Worm (Caenorhabditis elegans) whole organism, mixed stage, embryonic: ENCODE measurements around the gene E02C12.8.

Experiments
- bed-3 ChIP-seq: fragments of 200-800 bp; sonication (Bioruptor generic); optimal IDR thresholded peaks from 3 replicates; lab custom pipeline; 2018; ENCODE audit warnings: mild to moderate bottlenecking, missing genetic modification characterization, moderate library complexity, missing compliant biosample characterization
- blmp-1 ChIP-seq: fragments of 150-350 bp; optimal IDR thresholded peaks from 2 replicates; lab custom pipeline; 2014; ENCODE audit warnings: missing biosample characterization, missing genetic modification characterization
- ceh-39 ChIP-seq: fragments of 150-350 bp; optimal IDR thresholded peaks from 2 replicates; lab custom pipeline; 2014; ENCODE audit warnings: missing biosample characterization, missing genetic modification characterization
- ceh-43 ChIP-seq: fragments of 200-800 bp; sonication (Bioruptor generic); optimal IDR thresholded peaks from 2 replicates; lab custom pipeline; 2018; ENCODE audit warnings: mild to moderate bottlenecking, missing genetic modification characterization, moderate library complexity, missing compliant biosample characterization
- ceh-83 ChIP-seq: fragments of 200-800 bp; sonication (Bioruptor generic); optimal IDR thresholded peaks from 2 replicates; lab custom pipeline; 2018; ENCODE audit warnings: mild to moderate bottlenecking, missing genetic modification characterization, missing compliant biosample characterization
- ces-1 ChIP-seq: fragments of 150-350 bp; optimal IDR thresholded peaks from 2 replicates; lab custom pipeline; 2014; ENCODE audit warnings: missing biosample characterization, missing genetic modification reagents, missing genetic modification characterization
- cnd-1 ChIP-seq: fragments of 200-800 bp; sonication (Bioruptor generic); optimal IDR thresholded peaks from 2 replicates; lab custom pipeline; 2018; ENCODE audit warnings: mild to moderate bottlenecking, missing genetic modification characterization, missing compliant biosample characterization
- drap-1 ChIP-seq: fragments of 200-800 bp; sonication (Bioruptor generic); optimal IDR thresholded peaks from 3 replicates; lab custom pipeline; 2018; ENCODE audit warnings: mild to moderate bottlenecking, missing genetic modification characterization, missing compliant biosample characterization
- elt-1 ChIP-seq: sonication (generic microtip); optimal IDR thresholded peaks from 2 replicates; lab custom pipeline; 2017; ENCODE audit warnings: missing genetic modification characterization, mild to moderate bottlenecking, missing compliant biosample characterization, antibody characterized with exemption, moderate library complexity, borderline replicate concordance; ENCODE audit not compliant: insufficient read depth
- elt-3 ChIP-seq: fragments of 150-350 bp; optimal IDR thresholded peaks from 2 replicates; lab custom pipeline; 2014; ENCODE audit warnings: missing biosample characterization, missing genetic modification characterization
- flh-1 ChIP-seq: fragments of 200-800 bp; sonication (Bioruptor generic); optimal IDR thresholded peaks from 2 replicates; lab custom pipeline; 2018; ENCODE audit warnings: mild to moderate bottlenecking, missing genetic modification characterization, moderate library complexity, missing compliant biosample characterization
- ham-2 ChIP-seq: fragments of 200-800 bp; sonication (Bioruptor generic); optimal IDR thresholded peaks from 2 replicates; lab custom pipeline; 2018; ENCODE audit warnings: mild to moderate bottlenecking, missing genetic modification characterization, missing compliant biosample characterization
- hlh-1 ChIP-seq: fragments of 150-350 bp; optimal IDR thresholded peaks from 2 replicates; lab custom pipeline; 2014; ENCODE audit warnings: missing biosample characterization, missing genetic modification reagents, missing genetic modification characterization
- lin-13 ChIP-seq: fragments of 150-350 bp; optimal IDR thresholded peaks from 2 replicates; lab custom pipeline; 2014; ENCODE audit warnings: missing biosample characterization, missing genetic modification characterization
- lin-32 ChIP-seq: fragments of 200-800 bp; sonication (Bioruptor generic); optimal IDR thresholded peaks from 2 replicates; lab custom pipeline; 2018; ENCODE audit warnings: mild to moderate bottlenecking, missing genetic modification characterization, missing compliant biosample characterization
- mab-5 ChIP-seq: fragments of 150-350 bp; optimal IDR thresholded peaks from 2 replicates; lab custom pipeline; 2014; ENCODE audit warnings: missing biosample characterization, missing genetic modification characterization
- mep-1 ChIP-seq: fragments of 150-350 bp; optimal IDR thresholded peaks from 2 replicates; lab custom pipeline; 2017; ENCODE audit warnings: missing biosample characterization, missing genetic modification reagents, missing genetic modification characterization, inconsistent platforms
- mls-2 ChIP-seq: sonication (generic microtip); optimal IDR thresholded peaks from 2 replicates; lab custom pipeline; 2016; ENCODE audit warnings: mild to moderate bottlenecking, missing genetic modification characterization, moderate library complexity, missing compliant biosample characterization
- nhr-12 ChIP-seq: fragments of 150-350 bp; optimal IDR thresholded peaks from 2 replicates; lab custom pipeline; 2014; ENCODE audit warnings: missing biosample characterization, missing genetic modification characterization
- nhr-237 ChIP-seq: fragments of 150-350 bp; optimal IDR thresholded peaks from 2 replicates; lab custom pipeline; 2014; ENCODE audit warnings: missing biosample characterization, missing genetic modification characterization
- nhr-28 ChIP-seq: fragments of 150-350 bp; optimal IDR thresholded peaks from 2 replicates; lab custom pipeline; 2014; ENCODE audit warnings: missing biosample characterization, missing genetic modification characterization
- nhr-76 ChIP-seq: sonication (generic microtip); optimal IDR thresholded peaks from 2 replicates; lab custom pipeline; 2017; ENCODE audit warnings: missing biosample characterization, missing genetic modification characterization
- pha-4 ChIP-seq: fragments of 150-350 bp; optimal IDR thresholded peaks from 2 replicates; lab custom pipeline; 2018; ENCODE audit warnings: missing biosample characterization, missing genetic modification reagents, missing genetic modification characterization
- sem-2 ChIP-seq: fragments of 200-800 bp; sonication (Bioruptor generic); optimal IDR thresholded peaks from 2 replicates; lab custom pipeline; 2018; ENCODE audit warnings: mild to moderate bottlenecking, missing genetic modification characterization, missing compliant biosample characterization
- snpc-4 ChIP-seq: fragments of 150-350 bp; optimal IDR thresholded peaks from 2 replicates; lab custom pipeline; 2014; ENCODE audit warnings: missing biosample characterization, missing genetic modification characterization
- sptf-1 ChIP-seq: sonication (generic microtip); optimal IDR thresholded peaks from 2 replicates; lab custom pipeline; 2017; ENCODE audit warnings: mild to moderate bottlenecking, missing genetic modification characterization, moderate library complexity, missing compliant biosample characterization
- unc-120 ChIP-seq: sonication (generic microtip); optimal IDR thresholded peaks from 2 replicates; lab custom pipeline; 2017; ENCODE audit warnings: missing genetic modification characterization, missing compliant biosample characterization; ENCODE audit not compliant: poor library complexity, severe bottlenecking
- unc-39 ChIP-seq: fragments of 150-350 bp; optimal IDR thresholded peaks from 2 replicates; lab custom pipeline; 2014; ENCODE audit warnings: missing biosample characterization, missing genetic modification characterization
- unc-62 ChIP-seq: fragments of 150-350 bp; optimal IDR thresholded peaks from 2 replicates; lab custom pipeline; 2014; ENCODE audit warnings: missing biosample characterization, missing genetic modification reagents, missing genetic modification characterization
- zip-8 ChIP-seq: fragments of 150-350 bp; optimal IDR thresholded peaks from 2 replicates; lab custom pipeline; 2014; ENCODE audit warnings: missing biosample characterization, missing genetic modification characterization
- ztf-11 ChIP-seq: fragments of 150-350 bp; optimal IDR thresholded peaks from 2 replicates; lab custom pipeline; 2014; ENCODE audit warnings: missing biosample characterization, missing genetic modification characterization

The E02C12.8 gene

DNA sequence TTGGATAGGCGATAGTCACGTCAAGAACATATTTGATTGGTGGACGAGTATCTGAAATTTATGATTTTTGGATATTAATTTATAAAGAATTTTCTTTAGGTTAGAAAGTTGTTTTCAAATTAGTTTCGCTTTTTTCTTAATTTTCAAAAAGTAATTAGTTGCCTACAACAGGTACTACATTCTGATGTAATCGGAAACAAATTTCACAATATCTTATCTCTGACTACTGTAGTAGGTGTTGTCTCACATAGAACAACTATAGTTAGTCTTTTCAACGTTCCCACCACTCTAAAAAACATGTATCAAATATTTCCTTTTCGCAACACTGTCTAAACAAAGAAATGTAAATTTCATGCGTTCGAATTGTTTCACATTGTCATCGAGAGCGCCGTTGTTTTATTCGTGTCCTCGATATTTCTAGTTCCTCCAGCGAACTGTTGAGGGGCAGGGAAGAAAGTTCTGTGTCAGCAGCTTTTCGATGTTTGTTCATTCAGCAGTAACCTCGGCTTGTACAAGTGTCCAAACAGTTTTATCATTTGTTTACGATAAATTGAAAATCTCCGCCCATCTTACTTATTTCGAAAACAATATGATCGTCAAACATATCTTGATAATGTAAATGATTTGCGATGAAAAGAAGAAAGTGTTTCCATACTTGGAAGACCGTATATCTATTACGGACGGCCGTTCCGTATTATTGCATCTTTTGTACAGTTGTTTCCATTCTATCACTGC is 44.0 kb downstream of the E02C12.8 start:
- TF ChIP-seq zip-8 (tag; lab: Kevin White, UChicago), result no peak
- TF ChIP-seq, all 35 proteins: peak for 0

DNA sequence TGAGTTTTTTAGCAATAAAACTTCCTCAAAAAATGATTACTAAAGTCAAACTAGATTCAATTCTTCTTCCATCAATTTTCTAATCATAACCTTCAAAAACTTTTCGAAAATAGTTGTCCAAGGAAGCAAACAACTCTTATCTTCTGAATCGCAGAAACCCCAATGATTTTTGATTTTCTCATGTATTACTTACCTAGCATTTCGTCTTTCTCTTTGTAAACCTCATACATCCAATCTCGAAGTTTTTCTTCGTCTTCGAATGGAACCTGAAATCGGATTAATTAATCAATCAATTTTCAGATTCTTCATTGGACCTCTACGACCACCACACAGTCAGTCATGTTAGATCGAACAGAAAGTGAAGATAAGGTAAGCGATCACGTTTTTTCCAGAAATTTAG is 44.7 kb downstream of the E02C12.8 start, which contains the start of gene K07B1.4:
K07B1.4 (plus strand) TSS at position 301 of the 400 bp plus-strand sequence.
- TF ChIP-seq flh-1 (GFP tag; lab: Kevin White, UChicago) (no peak), nhr-12 (no peak), pha-4 (no peak), unc-39 (tag; lab: Kevin White, UChicago) (no peak), blmp-1 (tag; lab: Kevin White, UChicago) (no peak), ces-1 (GFP tag; lab: Kevin White, UChicago) (no peak), sem-2 (GFP tag; lab: Kevin White, UChicago) (no peak), cnd-1 (no peak), hlh-1 (tag; lab: Kevin White, UChicago) (no peak), snpc-4 (tag; lab: Kevin White, UChicago) (no peak), mab-5 (tag; lab: Kevin White, UChicago) (no peak), elt-1 (tag; lab: Kevin White, UChicago) (no peak), nhr-237 (tag; lab: Kevin White, UChicago) (no peak), zip-8 (tag; lab: Kevin White, UChicago) (no peak), unc-120 (tag; lab: Kevin White, UChicago) (no peak), ham-2 (GFP tag; lab: Kevin White, UChicago) (no peak), ztf-11 (no peak), sptf-1 (tag; lab: Kevin White, UChicago) (no peak), drap-1 (GFP tag; lab: Kevin White, UChicago) (no peak)
- TF ChIP-seq, all 35 proteins: peak for 0

DNA sequence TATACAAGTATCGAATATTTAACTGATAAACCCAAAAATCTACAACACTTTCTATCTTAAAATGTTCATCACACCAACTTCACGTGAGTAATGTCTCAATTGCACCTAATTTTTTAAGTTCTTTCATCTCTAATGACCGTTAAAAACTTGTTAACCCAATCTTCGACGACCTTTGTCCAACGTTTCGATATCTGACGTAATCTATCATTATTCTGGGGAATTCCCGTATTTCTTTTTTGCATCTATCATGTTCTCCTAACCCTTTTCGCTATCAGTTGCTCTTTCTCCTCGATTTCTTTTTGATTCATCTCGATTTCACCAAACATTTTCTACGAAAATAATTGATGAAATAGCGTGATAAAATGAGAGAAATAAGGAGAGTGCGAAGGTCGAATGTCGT is 45.7 kb downstream of the E02C12.8 start:
- TF ChIP-seq mab-5 (tag; lab: Kevin White, UChicago) (no peak), unc-120 (tag; lab: Kevin White, UChicago) (no peak), sptf-1 (tag; lab: Kevin White, UChicago) (no peak), drap-1 (GFP tag; lab: Kevin White, UChicago) (no peak), lin-32 (GFP tag; lab: Kevin White, UChicago) (no peak), ham-2 (GFP tag; lab: Kevin White, UChicago) (no peak)

DNA sequence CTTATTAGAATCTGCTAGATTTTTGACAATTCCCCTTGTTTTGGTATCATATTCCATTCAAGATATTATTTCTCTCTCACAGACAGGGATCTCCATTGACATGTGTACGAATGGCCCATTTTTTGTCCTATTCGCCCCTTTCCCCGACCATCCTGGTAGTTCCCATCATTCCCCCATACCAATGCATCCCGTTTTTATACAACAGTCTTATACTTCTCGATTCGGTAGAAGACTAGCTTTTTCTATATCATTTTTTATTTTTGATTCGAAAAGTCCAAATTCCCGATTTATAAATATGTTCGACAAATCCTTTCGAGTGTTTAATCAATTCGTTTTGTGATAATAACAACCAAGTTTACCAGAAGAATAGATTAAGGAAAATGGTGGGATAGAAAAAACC is 46.5 kb downstream of the E02C12.8 start:
- no peak for TF ChIP-seq pha-4
- no peak for TF ChIP-seq sem-2 (GFP tag; lab: Kevin White, UChicago)
- TF ChIP-seq unc-62 (GFP tag; lab: Kevin White, UChicago), result no peak
- TF ChIP-seq lin-13 (tag; lab: Kevin White, UChicago), result no peak
- TF ChIP-seq unc-39 (tag; lab: Kevin White, UChicago), result no peak
- no peak for TF ChIP-seq cnd-1
- no peak for TF ChIP-seq elt-3
- TF ChIP-seq mls-2 (tag; lab: Kevin White, UChicago), result no peak
- TF ChIP-seq blmp-1 (tag; lab: Kevin White, UChicago), result no peak
- TF ChIP-seq ceh-39 (tag; lab: Kevin White, UChicago), result no peak
- no peak for TF ChIP-seq ceh-83 (GFP tag; lab: Kevin White, UChicago)
- no peak for TF ChIP-seq ztf-11
- TF ChIP-seq ham-2 (GFP tag; lab: Kevin White, UChicago), result no peak
- no peak for TF ChIP-seq unc-120 (tag; lab: Kevin White, UChicago)
- no peak for TF ChIP-seq bed-3 (GFP tag; lab: Kevin White, UChicago)
- TF ChIP-seq elt-1 (tag; lab: Kevin White, UChicago), result no peak
- TF ChIP-seq snpc-4 (tag; lab: Kevin White, UChicago), result no peak

DNA sequence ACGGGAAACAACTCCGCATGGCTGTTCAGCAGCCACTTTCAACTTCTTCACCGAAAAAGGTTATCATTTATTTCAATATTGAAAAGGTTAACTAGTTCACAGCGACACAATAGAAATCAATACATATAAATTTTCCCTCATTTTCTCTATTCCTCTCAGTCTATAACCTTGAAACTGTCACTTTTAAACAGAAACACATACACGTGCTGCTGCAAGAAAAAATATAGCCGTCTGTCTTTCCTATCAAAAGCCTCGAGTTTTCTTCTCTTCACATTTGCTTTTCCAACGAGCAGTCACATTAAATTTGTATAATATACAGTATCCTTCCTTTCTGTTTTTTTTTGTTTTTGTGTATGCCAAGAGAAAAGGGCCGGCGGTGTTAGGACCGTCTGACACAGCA is 49.2 kb downstream of the E02C12.8 start:
- TF ChIP-seq nhr-76 (tag; lab: Kevin White, UChicago), result no peak
- no peak for TF ChIP-seq flh-1 (GFP tag; lab: Kevin White, UChicago)
- TF ChIP-seq snpc-4 (tag; lab: Kevin White, UChicago), result no peak
- no peak for TF ChIP-seq nhr-28 (tag; lab: Kevin White, UChicago)
- TF ChIP-seq cnd-1, result no peak
- no peak for TF ChIP-seq sem-2 (GFP tag; lab: Kevin White, UChicago)
- no peak for TF ChIP-seq bed-3 (GFP tag; lab: Kevin White, UChicago)
- TF ChIP-seq drap-1 (GFP tag; lab: Kevin White, UChicago), result no peak
- no peak for TF ChIP-seq lin-13 (tag; lab: Kevin White, UChicago)
- no peak for TF ChIP-seq ceh-43 (GFP tag; lab: Kevin White, UChicago)
- no peak for TF ChIP-seq elt-1 (tag; lab: Kevin White, UChicago)
- TF ChIP-seq ham-2 (GFP tag; lab: Kevin White, UChicago), result no peak
- no peak for TF ChIP-seq ceh-83 (GFP tag; lab: Kevin White, UChicago)
- TF ChIP-seq nhr-237 (tag; lab: Kevin White, UChicago), result no peak
- TF ChIP-seq mep-1 (tag; lab: Kevin White, UChicago), result no peak
